Worm (Caenorhabditis elegans) whole organism, L4 larva: ENCODE measurements around the gene M04B2.6.

Source experiments
- D1046.2 ChIP-seq: fragments of 200-800 bp; sonication (Bioruptor generic); IDR thresholded peaks from 2 replicates; pipeline ENCODE4 v1.3.6; 2022; ENCODE audit warnings: missing genetic modification characterization, missing compliant biosample characterization
- F26F4.8 ChIP-seq: fragments of 200-800 bp; sonication (Bioruptor generic); conservative IDR thresholded peaks from 2 replicates; pipeline ENCODE4 v1.3.6; 2022; ENCODE audit warnings: missing genetic modification characterization, missing compliant biosample characterization
- Y105C5A.15 ChIP-seq: fragments of 200-800 bp; sonication (Bioruptor generic); IDR thresholded peaks from 2 replicates; pipeline ENCODE4 v1.3.6; 2022; ENCODE audit warnings: missing genetic modification characterization, missing compliant biosample characterization
- Y75B8A.6 ChIP-seq: fragments of 200-800 bp; sonication (Bioruptor generic); IDR thresholded peaks from 2 replicates; pipeline ENCODE4 v1.3.6; 2022; ENCODE audit warnings: missing genetic modification reagents, missing genetic modification characterization, missing compliant biosample characterization
- aha-1 ChIP-seq: fragments of 150-350 bp; peaks from one replicate; lab custom pipeline; 2014; ENCODE audit warnings: missing biosample characterization, missing genetic modification characterization
- ama-1 ChIP-seq: fragments of 150-350 bp; optimal IDR thresholded peaks from 2 replicates; lab custom pipeline; 2014; ENCODE audit warnings: inconsistent platforms, mixed read lengths
- ceh-28 ChIP-seq: fragments of 150-350 bp; optimal IDR thresholded peaks from 2 replicates; lab custom pipeline; 2014; ENCODE audit warnings: missing biosample characterization, missing genetic modification reagents, missing genetic modification characterization
- ceh-32 ChIP-seq: sonication (generic microtip); optimal IDR thresholded peaks from 2 replicates; lab custom pipeline; 2016; ENCODE audit warnings: mild to moderate bottlenecking, missing genetic modification characterization, missing compliant biosample characterization; ENCODE audit not compliant: poor library complexity
- ceh-44 ChIP-seq: fragments of 200-800 bp; sonication (Bioruptor generic); IDR thresholded peaks from 2 replicates; pipeline ENCODE4 v1.3.6; 2022; ENCODE audit warnings: missing genetic modification reagents, missing genetic modification characterization, missing compliant biosample characterization
- ctbp-1 ChIP-seq: fragments of 200-800 bp; sonication (Bioruptor generic); IDR thresholded peaks from 2 replicates; pipeline ENCODE4 v1.3.6; 2022; ENCODE audit warnings: missing genetic modification reagents, missing genetic modification characterization, missing compliant biosample characterization
- daf-12 ChIP-seq: fragments of 150-350 bp; optimal IDR thresholded peaks from 2 replicates; lab custom pipeline; 2014; ENCODE audit warnings: missing biosample characterization, missing genetic modification reagents, missing genetic modification characterization
- dmd-6 ChIP-seq: fragments of 200-800 bp; sonication (Bioruptor generic); IDR thresholded peaks from 2 replicates; pipeline ENCODE4 v1.3.6; 2022; ENCODE audit warnings: missing genetic modification reagents, missing genetic modification characterization, missing compliant biosample characterization
- dve-1 ChIP-seq: sonication (generic microtip); optimal IDR thresholded peaks from 2 replicates; lab custom pipeline; 2017; ENCODE audit warnings: antibody characterized with exemption, mild to moderate bottlenecking, missing genetic modification characterization, missing compliant biosample characterization; ENCODE audit not compliant: insufficient read depth
- egl-27 ChIP-seq: sonication (generic microtip); optimal IDR thresholded peaks from 3 replicates; lab custom pipeline; 2017; ENCODE audit warnings: missing biosample characterization, missing genetic modification reagents, missing genetic modification characterization
- egl-43 ChIP-seq: fragments of 200-800 bp; sonication (Bioruptor generic); IDR thresholded peaks from 2 replicates; pipeline ENCODE4 v1.3.6; 2022; ENCODE audit warnings: missing genetic modification reagents, missing genetic modification characterization, missing compliant biosample characterization
- gei-8 ChIP-seq: fragments of 200-800 bp; sonication (Bioruptor generic); optimal IDR thresholded peaks from 2 replicates; lab custom pipeline; 2018; ENCODE audit warnings: mild to moderate bottlenecking, missing genetic modification characterization, missing compliant biosample characterization
- hlh-11 ChIP-seq: fragments of 200-800 bp; sonication (Bioruptor generic); optimal IDR thresholded peaks from 2 replicates; lab custom pipeline; 2018; ENCODE audit warnings: mild to moderate bottlenecking, missing genetic modification characterization, missing compliant biosample characterization
- jun-1 ChIP-seq: fragments of 150-350 bp; optimal IDR thresholded peaks from 2 replicates; lab custom pipeline; 2014; ENCODE audit warnings: missing biosample characterization, missing genetic modification reagents, missing genetic modification characterization
- lin-13 ChIP-seq: fragments of 150-350 bp; optimal IDR thresholded peaks from 2 replicates; lab custom pipeline; 2014; ENCODE audit warnings: missing biosample characterization, missing genetic modification reagents, missing genetic modification characterization
- lin-15B ChIP-seq: fragments of 150-350 bp; sonication (generic microtip); optimal IDR thresholded peaks from 3 replicates; lab custom pipeline; 2014; ENCODE audit warnings: missing biosample characterization, missing genetic modification characterization
- lin-29 ChIP-seq: fragments of 200-800 bp; sonication (Bioruptor generic); IDR thresholded peaks from 2 replicates; pipeline ENCODE4 v1.3.6; 2022; ENCODE audit warnings: missing genetic modification reagents, missing genetic modification characterization, missing compliant biosample characterization
- lin-38 ChIP-seq: fragments of 200-800 bp; sonication (Bioruptor generic); IDR thresholded peaks from 2 replicates; pipeline ENCODE4 v1.3.6; 2022; ENCODE audit warnings: missing genetic modification reagents, missing genetic modification characterization, missing compliant biosample characterization
- lir-3 ChIP-seq: sonication (generic microtip); optimal IDR thresholded peaks from 2 replicates; lab custom pipeline; 2016; ENCODE audit warnings: mild to moderate bottlenecking, missing genetic modification characterization, missing compliant biosample characterization
- lsy-2 ChIP-seq, 2 experiments: fragments of 150-350 bp in 1 of 2; sonication (generic microtip) in 1 of 2; optimal IDR thresholded peaks; 2 replicates each; lab custom pipeline; 2014 to 2017; ENCODE audit warnings: missing biosample characterization in 2 of 2, missing genetic modification characterization in 2 of 2
- madf-9 ChIP-seq: fragments of 200-800 bp; sonication (Bioruptor generic); conservative IDR thresholded peaks from 2 replicates; pipeline ENCODE4 v1.3.6; 2022; ENCODE audit warnings: missing genetic modification reagents, missing genetic modification characterization, missing compliant biosample characterization
- mep-1 ChIP-seq: fragments of 150-350 bp; sonication (generic microtip); optimal IDR thresholded peaks from 3 replicates; lab custom pipeline; 2014; ENCODE audit warnings: missing biosample characterization, missing genetic modification characterization
- mxl-2 ChIP-seq: fragments of 200-800 bp; sonication (Bioruptor generic); conservative IDR thresholded peaks from 2 replicates; pipeline ENCODE4 v1.3.6; 2022; ENCODE audit warnings: missing genetic modification reagents, missing genetic modification characterization, missing compliant biosample characterization
- mxl-3 ChIP-seq: fragments of 200-800 bp; sonication (Bioruptor generic); optimal IDR thresholded peaks from 2 replicates; lab custom pipeline; 2018; ENCODE audit warnings: mild to moderate bottlenecking, missing genetic modification characterization, missing compliant biosample characterization
- nhr-28 ChIP-seq: fragments of 150-350 bp; optimal IDR thresholded peaks from 2 replicates; lab custom pipeline; 2014; ENCODE audit warnings: missing biosample characterization, missing genetic modification characterization
- nhr-41 ChIP-seq: fragments of 200-800 bp; sonication (Bioruptor generic); IDR thresholded peaks from 2 replicates; pipeline ENCODE4 v1.3.6; 2022; ENCODE audit warnings: missing genetic modification reagents, missing genetic modification characterization, missing compliant biosample characterization
- nhr-42 ChIP-seq: fragments of 200-800 bp; sonication (Bioruptor generic); IDR thresholded peaks from 2 replicates; pipeline ENCODE4 v1.3.6; 2022; ENCODE audit warnings: missing genetic modification characterization, missing compliant biosample characterization
- nhr-48 ChIP-seq: sonication (generic microtip); optimal IDR thresholded peaks from 2 replicates; lab custom pipeline; 2016; ENCODE audit warnings: mild to moderate bottlenecking, missing genetic modification characterization, missing compliant biosample characterization
- nhr-76 ChIP-seq: fragments of 150-350 bp; optimal IDR thresholded peaks from 2 replicates; lab custom pipeline; 2014; ENCODE audit warnings: missing biosample characterization, missing genetic modification characterization
- pha-4 ChIP-seq, 2 experiments: fragments of 150-350 bp in 1 of 2; fragments of 200-800 bp in 1 of 2; sonication (Bioruptor generic) in 1 of 2; IDR thresholded peaks in 1 of 2; optimal IDR thresholded peaks in 1 of 2; 2 replicates each; pipeline versions ENCODE4 v1.3.6 to Lab custom; 2014 to 2022; ENCODE audit warnings: missing genetic modification characterization in 2 of 2, missing genetic modification reagents in 2 of 2, missing biosample characterization in 1 of 2, missing compliant biosample characterization in 1 of 2
- pqm-1 ChIP-seq: sonication (generic microtip); optimal IDR thresholded peaks from 2 replicates; lab custom pipeline; 2017; ENCODE audit warnings: missing biosample characterization, missing genetic modification characterization
- rbr-2 ChIP-seq: sonication (generic microtip); optimal IDR thresholded peaks from 2 replicates; lab custom pipeline; 2016; ENCODE audit warnings: missing genotype, missing genetic modification characterization, missing compliant biosample characterization
- set-16 ChIP-seq: fragments of 200-800 bp; sonication (Bioruptor generic); IDR thresholded peaks from 2 replicates; pipeline ENCODE4 v1.3.6; 2022; ENCODE audit warnings: missing genetic modification reagents, missing genetic modification characterization, missing compliant biosample characterization
- snpc-1.2 ChIP-seq: fragments of 200-800 bp; sonication (Bioruptor generic); IDR thresholded peaks from 2 replicates; pipeline ENCODE4 v1.3.6; 2022; ENCODE audit warnings: missing genetic modification reagents, missing genetic modification characterization, missing compliant biosample characterization
- snpc-4 ChIP-seq: fragments of 150-350 bp; optimal IDR thresholded peaks from 2 replicates; lab custom pipeline; 2014; ENCODE audit warnings: missing biosample characterization, missing genetic modification characterization
- unc-39 ChIP-seq: sonication (generic microtip); optimal IDR thresholded peaks from 2 replicates; lab custom pipeline; 2017; ENCODE audit warnings: missing biosample characterization, missing genetic modification characterization
- unc-62 ChIP-seq, 3 experiments: fragments of 150-350 bp in 1 of 3; sonication (generic microtip); optimal IDR thresholded peaks in 2 of 3; peaks in 1 of 3; 1 replicate in 1 of 3; 2 replicates in 2 of 3; lab custom pipeline; 2014 to 2017; ENCODE audit warnings: missing biosample characterization in 3 of 3, missing genetic modification characterization in 3 of 3, missing genetic modification reagents in 3 of 3, missing genotype in 1 of 3
- vab-7 ChIP-seq: fragments of 200-800 bp; sonication (Bioruptor generic); IDR thresholded peaks from 2 replicates; pipeline ENCODE4 v1.3.6; 2022; ENCODE audit warnings: missing genetic modification reagents, missing genetic modification characterization, missing compliant biosample characterization
- zfp-2 ChIP-seq: sonication (generic microtip); optimal IDR thresholded peaks from 2 replicates; lab custom pipeline; 2016; ENCODE audit warnings: mild to moderate bottlenecking, missing genetic modification characterization, missing compliant biosample characterization
- zfp-3 ChIP-seq: fragments of 200-800 bp; sonication (Bioruptor generic); conservative IDR thresholded peaks from 2 replicates; pipeline ENCODE4 v1.3.6; 2022; ENCODE audit warnings: missing genetic modification reagents, missing genetic modification characterization, missing compliant biosample characterization
- zip-11 ChIP-seq: fragments of 200-800 bp; sonication (Bioruptor generic); IDR thresholded peaks from 2 replicates; pipeline ENCODE4 v1.3.6; 2022; ENCODE audit warnings: missing genetic modification characterization, missing compliant biosample characterization
- zip-2 ChIP-seq: fragments of 150-350 bp; optimal IDR thresholded peaks from 2 replicates; lab custom pipeline; 2014; ENCODE audit warnings: missing biosample characterization, missing genetic modification characterization
- ztf-7 ChIP-seq: fragments of 150-350 bp; optimal IDR thresholded peaks from 2 replicates; lab custom pipeline; 2014; ENCODE audit warnings: missing biosample characterization, missing genetic modification characterization

M04B2.6 gene

ce11 chrIV:11503654-11504053 is 6.9 kb downstream of the M04B2.6 start (continued):
- TF ChIP-seq ceh-44 (GFP tag; lab: Robert Waterston, UW) (no peak), egl-27 (no peak), unc-62 (GFP tag; optimal IDR thresholded peaks at IDR 0.05 in 1 of 2; lab: Kevin White, UChicago) (no peak), unc-62 (tag; optimal IDR thresholded peaks at IDR 0.05; lab: Kevin White, UChicago) (no peak), mep-1 (tag; lab: Kevin White, UChicago) (no peak), mxl-2 (GFP tag; lab: Robert Waterston, UW) (no peak), rbr-2 (tag; lab: Kevin White, UChicago) (no peak), vab-7 (GFP tag; lab: Robert Waterston, UW) (no peak), daf-12 (tag; lab: Kevin White, UChicago) (no peak), nhr-41 (GFP tag; lab: Robert Waterston, UW) (no peak), pha-4 (GFP tag; IDR thresholded peaks at IDR 0.05; lab: Robert Waterston, UW) (no peak), pha-4 (tag; optimal IDR thresholded peaks at IDR 0.05; lab: Kevin White, UChicago) (no peak), nhr-28 (tag; lab: Kevin White, UChicago) (peak; percentile 61), zip-11 (GFP tag; lab: Robert Waterston, UW) (no peak), F26F4.8 (GFP tag; lab: Robert Waterston, UW) (no peak), gei-8 (GFP tag; lab: Kevin White, UChicago) (peak; percentile 16), zfp-3 (GFP tag; lab: Robert Waterston, UW) (no peak), zip-2 (tag; lab: Kevin White, UChicago) (no peak), set-16 (GFP tag; lab: Robert Waterston, UW) (no peak), madf-9 (GFP tag; lab: Robert Waterston, UW) (no peak), Y75B8A.6 (no peak), dve-1 (tag; lab: Kevin White, UChicago) (no peak), zfp-2 (no peak), lir-3 (no peak), dmd-6 (GFP tag; lab: Robert Waterston, UW) (peak; percentile 38; the same call in 1 of the 2 replicates), lin-13 (GFP tag; lab: Kevin White, UChicago) (no peak), mxl-3 (GFP tag; lab: Kevin White, UChicago) (peak; percentile 29), nhr-42 (GFP tag; lab: Robert Waterston, UW) (no peak), ceh-32 (no peak), lsy-2 (tag; optimal IDR thresholded peaks at IDR 0.05; lab: Kevin White, UChicago) (no peak), ztf-7 (tag; lab: Kevin White, UChicago) (no peak), hlh-11 (peak; percentile 38), ctbp-1 (GFP tag; lab: Robert Waterston, UW) (no peak), nhr-76 (tag; lab: Kevin White, UChicago) (no peak), nhr-48 (tag; lab: Kevin White, UChicago) (peak; percentile 52), snpc-1.2 (no peak), ama-1 (lab: Kevin White, UChicago) (no peak), ceh-28 (tag; lab: Kevin White, UChicago) (no peak), jun-1 (tag; lab: Kevin White, UChicago) (no peak), snpc-4 (no peak), lin-29 (GFP tag; lab: Robert Waterston, UW) (no peak)

ce11 chrIV:11500421-11500820 is 10.1 kb downstream of the M04B2.6 start, which contains the start of gene H21P03.10:
Gene H21P03.10, plus strand, starts transcription at chrIV:11500721.
- TF ChIP-seq egl-43 (GFP tag; lab: Robert Waterston, UW): no peak
- no peak for TF ChIP-seq lin-38 (GFP tag; lab: Robert Waterston, UW)
- no peak for TF ChIP-seq D1046.2 (GFP tag; lab: Robert Waterston, UW)
- TF ChIP-seq vab-7 (GFP tag; lab: Robert Waterston, UW): no peak
- no peak for TF ChIP-seq snpc-1.2
- TF ChIP-seq pqm-1: no peak
- no peak for TF ChIP-seq unc-39 (tag; lab: Kevin White, UChicago)
- TF ChIP-seq Y105C5A.15: no peak
- no peak for TF ChIP-seq nhr-41 (GFP tag; lab: Robert Waterston, UW)
- no peak for TF ChIP-seq madf-9 (GFP tag; lab: Robert Waterston, UW)
- no peak for TF ChIP-seq lin-15B (tag; lab: Kevin White, UChicago)
- TF ChIP-seq aha-1: no peak
